Worm (Caenorhabditis elegans): Measurements from ENCODE around the gene nep-22.

ce11 chrX:8991856-8992456, 42.4 kb upstream of the nep-22 start, which contains the start of gene C24A3.4:
- TF ChIP-seq nhr-27 (tag; optimal IDR thresholded peaks at IDR 0.05) (no peak), F57A8.1 (GFP tag; optimal IDR thresholded peaks at IDR 0.05) (no peak), ztf-26 (tag; optimal IDR thresholded peaks at IDR 0.05) (no peak), unc-62 (GFP tag; optimal IDR thresholded peaks at IDR 0.05) (no peak), lag-1 (GFP tag; IDR thresholded peaks at IDR 0.05) (no peak), F33H1.4 (GFP tag; IDR thresholded peaks at IDR 0.05) (no peak)
